Worm (Caenorhabditis elegans) whole organism, mixed stage, embryonic: Measurements from ENCODE around the gene F54B3.1.

Experiments
- M03D4.4 ChIP-seq: sonication (generic microtip); optimal IDR thresholded peaks from 2 replicates; lab custom pipeline; 2017; ENCODE audit warnings: mild to moderate bottlenecking, missing genetic modification characterization, missing compliant biosample characterization
- bed-3 ChIP-seq: fragments of 200-800 bp; sonication (Bioruptor generic); optimal IDR thresholded peaks from 3 replicates; lab custom pipeline; 2018; ENCODE audit warnings: mild to moderate bottlenecking, missing genetic modification characterization, moderate library complexity, missing compliant biosample characterization
- blmp-1 ChIP-seq: fragments of 150-350 bp; optimal IDR thresholded peaks from 2 replicates; lab custom pipeline; 2014; ENCODE audit warnings: missing biosample characterization, missing genetic modification characterization
- ceh-39 ChIP-seq: fragments of 150-350 bp; optimal IDR thresholded peaks from 2 replicates; lab custom pipeline; 2014; ENCODE audit warnings: missing biosample characterization, missing genetic modification characterization
- ceh-43 ChIP-seq: fragments of 200-800 bp; sonication (Bioruptor generic); optimal IDR thresholded peaks from 2 replicates; lab custom pipeline; 2018; ENCODE audit warnings: mild to moderate bottlenecking, missing genetic modification characterization, moderate library complexity, missing compliant biosample characterization
- ceh-83 ChIP-seq: fragments of 200-800 bp; sonication (Bioruptor generic); optimal IDR thresholded peaks from 2 replicates; lab custom pipeline; 2018; ENCODE audit warnings: mild to moderate bottlenecking, missing genetic modification characterization, missing compliant biosample characterization
- drap-1 ChIP-seq: fragments of 200-800 bp; sonication (Bioruptor generic); optimal IDR thresholded peaks from 3 replicates; lab custom pipeline; 2018; ENCODE audit warnings: mild to moderate bottlenecking, missing genetic modification characterization, missing compliant biosample characterization
- elt-1 ChIP-seq: sonication (generic microtip); optimal IDR thresholded peaks from 2 replicates; lab custom pipeline; 2017; ENCODE audit warnings: missing genetic modification characterization, mild to moderate bottlenecking, missing compliant biosample characterization, antibody characterized with exemption, moderate library complexity, borderline replicate concordance; ENCODE audit not compliant: insufficient read depth
- elt-3 ChIP-seq: fragments of 150-350 bp; optimal IDR thresholded peaks from 2 replicates; lab custom pipeline; 2014; ENCODE audit warnings: missing biosample characterization, missing genetic modification characterization
- flh-1 ChIP-seq: fragments of 200-800 bp; sonication (Bioruptor generic); optimal IDR thresholded peaks from 2 replicates; lab custom pipeline; 2018; ENCODE audit warnings: mild to moderate bottlenecking, missing genetic modification characterization, moderate library complexity, missing compliant biosample characterization
- ham-2 ChIP-seq: fragments of 200-800 bp; sonication (Bioruptor generic); optimal IDR thresholded peaks from 2 replicates; lab custom pipeline; 2018; ENCODE audit warnings: mild to moderate bottlenecking, missing genetic modification characterization, missing compliant biosample characterization
- hlh-1 ChIP-seq: fragments of 150-350 bp; optimal IDR thresholded peaks from 2 replicates; lab custom pipeline; 2014; ENCODE audit warnings: missing biosample characterization, missing genetic modification reagents, missing genetic modification characterization
- lin-13 ChIP-seq: fragments of 150-350 bp; optimal IDR thresholded peaks from 2 replicates; lab custom pipeline; 2014; ENCODE audit warnings: missing biosample characterization, missing genetic modification characterization
- lin-32 ChIP-seq: fragments of 200-800 bp; sonication (Bioruptor generic); optimal IDR thresholded peaks from 2 replicates; lab custom pipeline; 2018; ENCODE audit warnings: mild to moderate bottlenecking, missing genetic modification characterization, missing compliant biosample characterization
- lsy-2 ChIP-seq: fragments of 150-350 bp; optimal IDR thresholded peaks from 2 replicates; lab custom pipeline; 2014; ENCODE audit warnings: missing biosample characterization, missing genetic modification characterization
- mab-5 ChIP-seq: fragments of 150-350 bp; optimal IDR thresholded peaks from 2 replicates; lab custom pipeline; 2014; ENCODE audit warnings: missing biosample characterization, missing genetic modification characterization
- mep-1 ChIP-seq: fragments of 150-350 bp; optimal IDR thresholded peaks from 2 replicates; lab custom pipeline; 2017; ENCODE audit warnings: missing biosample characterization, missing genetic modification reagents, missing genetic modification characterization, inconsistent platforms
- nhr-2 ChIP-seq: fragments of 150-350 bp; optimal IDR thresholded peaks from 2 replicates; lab custom pipeline; 2014; ENCODE audit warnings: missing biosample characterization, missing genetic modification characterization
- nhr-237 ChIP-seq: fragments of 150-350 bp; optimal IDR thresholded peaks from 2 replicates; lab custom pipeline; 2014; ENCODE audit warnings: missing biosample characterization, missing genetic modification characterization
- nhr-28 ChIP-seq: fragments of 150-350 bp; optimal IDR thresholded peaks from 2 replicates; lab custom pipeline; 2014; ENCODE audit warnings: missing biosample characterization, missing genetic modification characterization
- nhr-76 ChIP-seq: sonication (generic microtip); optimal IDR thresholded peaks from 2 replicates; lab custom pipeline; 2017; ENCODE audit warnings: missing biosample characterization, missing genetic modification characterization
- snpc-4 ChIP-seq: fragments of 150-350 bp; optimal IDR thresholded peaks from 2 replicates; lab custom pipeline; 2014; ENCODE audit warnings: missing biosample characterization, missing genetic modification characterization
- tbx-8 ChIP-seq: fragments of 200-800 bp; sonication (Bioruptor generic); optimal IDR thresholded peaks from 2 replicates; lab custom pipeline; 2018; ENCODE audit warnings: mild to moderate bottlenecking, missing genetic modification characterization, moderate library complexity, missing compliant biosample characterization
- unc-120 ChIP-seq: sonication (generic microtip); optimal IDR thresholded peaks from 2 replicates; lab custom pipeline; 2017; ENCODE audit warnings: missing genetic modification characterization, missing compliant biosample characterization; ENCODE audit not compliant: poor library complexity, severe bottlenecking
- unc-62 ChIP-seq: fragments of 150-350 bp; optimal IDR thresholded peaks from 2 replicates; lab custom pipeline; 2014; ENCODE audit warnings: missing biosample characterization, missing genetic modification reagents, missing genetic modification characterization
- zip-8 ChIP-seq: fragments of 150-350 bp; optimal IDR thresholded peaks from 2 replicates; lab custom pipeline; 2014; ENCODE audit warnings: missing biosample characterization, missing genetic modification characterization
- ztf-11 ChIP-seq: fragments of 150-350 bp; optimal IDR thresholded peaks from 2 replicates; lab custom pipeline; 2014; ENCODE audit warnings: missing biosample characterization, missing genetic modification characterization

The F54B3.1 gene

DNA sequence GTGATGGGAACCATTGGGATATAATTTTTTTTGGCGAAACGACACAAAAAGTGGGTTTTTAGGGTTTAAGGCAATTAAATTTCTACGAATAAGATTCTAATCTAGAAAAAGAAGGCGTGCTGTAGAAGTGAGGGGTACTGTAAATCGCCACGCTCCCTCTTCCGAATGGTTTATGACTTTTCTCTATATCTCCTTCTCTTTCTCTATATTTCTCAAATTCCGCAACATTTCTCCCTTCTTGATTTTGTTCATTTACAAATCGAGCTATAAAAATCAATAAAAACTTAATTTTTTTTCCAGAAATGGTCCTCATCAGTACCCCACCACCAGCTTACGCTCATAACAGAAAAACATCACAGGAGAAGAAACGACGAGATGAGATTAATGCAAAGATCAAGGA, 32.9 kb upstream of the F54B3.1 start, which contains the start of gene ref-1:
TSS of gene ref-1 (plus strand) at position 301 of the 400 bp plus-strand sequence.
- TF ChIP-seq lin-13, result no peak
- no peak for TF ChIP-seq nhr-2
- TF ChIP-seq blmp-1 (tag; lab: Kevin White, UChicago), result no peak
- TF ChIP-seq zip-8 (tag; lab: Kevin White, UChicago), result no peak
- TF ChIP-seq ceh-39 (tag; lab: Kevin White, UChicago), result no peak
- no peak for TF ChIP-seq unc-62 (GFP tag; lab: Kevin White, UChicago)
- TF ChIP-seq ceh-83 (GFP tag; lab: Kevin White, UChicago), result no peak
- TF ChIP-seq lin-32 (GFP tag; lab: Kevin White, UChicago), result no peak
- TF ChIP-seq elt-1 (tag; lab: Kevin White, UChicago), result no peak
- TF ChIP-seq ztf-11, result no peak
- TF ChIP-seq snpc-4 (tag; lab: Kevin White, UChicago), result no peak
- no peak for TF ChIP-seq M03D4.4 (tag; lab: Kevin White, UChicago)
- no peak for TF ChIP-seq mab-5
- TF ChIP-seq nhr-237 (tag; lab: Kevin White, UChicago), result no peak
- TF ChIP-seq drap-1, result no peak
- TF ChIP-seq, all 35 proteins: peak for 0

DNA sequence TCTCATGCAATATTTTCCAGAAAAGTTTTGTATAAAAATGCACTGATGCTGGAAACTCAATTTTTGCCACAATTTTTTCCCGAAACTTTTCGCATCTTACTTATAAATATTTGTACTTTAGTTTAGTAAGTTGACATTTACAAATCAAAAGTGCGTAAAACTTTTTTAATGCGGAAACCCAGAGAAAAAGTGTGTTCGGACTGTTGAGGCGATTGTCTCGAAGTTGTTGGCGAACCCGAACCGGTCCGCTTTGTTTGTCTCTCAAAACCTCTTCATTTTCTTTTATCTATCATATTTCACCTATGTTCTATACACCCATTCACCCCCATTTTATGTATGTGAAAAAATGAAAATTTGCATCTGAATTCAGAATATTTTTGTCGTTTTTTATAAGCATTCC, 30.4 kb upstream of the F54B3.1 start:
- TF ChIP-seq zip-8 (tag; lab: Kevin White, UChicago) (no peak), unc-62 (GFP tag; lab: Kevin White, UChicago) (no peak), ceh-43 (GFP tag; lab: Kevin White, UChicago) (no peak), elt-1 (tag; lab: Kevin White, UChicago) (no peak), bed-3 (GFP tag; lab: Kevin White, UChicago) (no peak), lsy-2 (tag; lab: Kevin White, UChicago) (no peak), mep-1 (tag; lab: Kevin White, UChicago) (no peak), flh-1 (no peak)

DNA sequence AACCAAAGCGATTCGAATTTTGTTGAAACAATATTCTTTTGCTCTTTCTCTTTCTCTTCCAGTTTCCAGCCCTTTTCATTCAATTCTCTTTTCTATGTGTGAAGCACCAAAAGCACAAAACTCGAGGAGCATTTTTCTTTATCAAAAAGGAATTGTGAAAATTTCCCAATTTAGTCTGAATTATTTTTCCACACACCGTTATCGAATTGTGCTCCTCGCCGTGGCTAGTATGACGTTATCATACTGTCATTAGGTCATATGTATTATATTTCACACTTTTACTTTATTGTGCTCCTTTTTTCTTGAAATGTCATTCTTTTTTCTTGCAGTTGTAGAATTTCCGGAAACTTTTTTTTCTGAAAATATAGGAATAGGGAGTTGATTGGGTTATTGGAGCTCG, 29.4 kb upstream of the F54B3.1 start:
- TF ChIP-seq unc-62 (GFP tag; lab: Kevin White, UChicago), result no peak
- no peak for TF ChIP-seq flh-1

DNA sequence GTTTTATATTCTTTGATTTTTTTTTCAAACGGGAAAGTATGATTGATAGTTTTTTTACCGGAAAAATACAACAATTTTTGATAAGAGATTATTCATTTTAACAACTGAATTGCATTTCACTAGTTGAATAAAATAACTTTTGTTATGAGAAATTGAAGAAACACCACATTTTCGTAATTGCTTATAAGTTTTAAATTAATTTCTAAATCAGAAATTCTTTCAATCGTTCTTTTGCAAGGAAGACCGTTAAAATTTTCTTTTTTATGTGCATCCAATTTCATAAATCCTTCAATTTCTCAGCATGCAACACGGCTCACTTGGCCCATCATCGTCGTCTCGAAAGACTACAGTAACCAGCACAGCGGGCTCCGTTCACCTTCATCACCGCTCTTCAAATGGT, 28.5 kb upstream of the F54B3.1 start, which contains the start of gene plc-3:
TSS of gene plc-3 (plus strand) at position 301 of the 400 bp plus-strand sequence.
- no peak for TF ChIP-seq lin-13
- TF ChIP-seq unc-120 (tag; lab: Kevin White, UChicago), result no peak
- no peak for TF ChIP-seq drap-1

DNA sequence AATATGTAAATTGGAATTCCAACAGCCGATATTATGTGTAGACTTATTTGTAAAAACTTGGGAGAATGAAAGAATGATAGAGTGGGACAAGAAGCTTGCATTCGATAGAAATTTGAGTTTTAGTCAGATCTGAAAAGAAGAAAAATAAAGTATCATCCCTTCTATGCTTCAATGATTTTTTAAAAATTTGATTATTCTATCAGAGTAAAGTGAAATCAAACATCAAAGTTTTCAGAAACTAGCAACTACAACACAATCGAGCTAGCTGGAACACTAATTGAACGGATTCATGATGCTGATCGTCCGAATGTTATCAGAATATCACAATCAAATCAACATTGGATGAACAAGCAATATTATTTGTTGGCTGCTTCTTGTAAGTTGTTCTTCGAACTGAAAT, 24.0 kb upstream of the F54B3.1 start, which contains the start of gene srh-135:
TSS of gene srh-135 (minus strand) at position 101 of the 400 bp plus-strand sequence.
- no peak for TF ChIP-seq mab-5
- TF ChIP-seq ceh-43 (GFP tag; lab: Kevin White, UChicago), result no peak

DNA sequence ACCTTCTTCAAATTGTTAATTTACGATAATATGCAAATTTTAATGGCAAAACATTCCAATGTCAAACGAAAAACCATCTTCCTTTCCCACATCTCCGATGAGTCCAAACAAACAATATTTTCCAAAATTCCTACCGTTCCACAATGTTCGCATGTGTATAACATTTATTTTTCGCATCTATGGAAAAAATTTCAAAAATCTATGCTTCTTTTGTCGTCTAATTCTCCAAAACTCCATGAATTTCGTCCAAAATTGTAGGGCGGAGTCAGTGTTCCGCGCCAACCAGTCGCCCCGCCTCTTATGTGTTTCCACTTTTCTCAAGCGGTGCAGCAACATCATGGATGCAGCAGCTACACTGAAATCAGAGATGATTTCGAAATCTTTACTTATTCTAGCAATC, 20.1 kb upstream of the F54B3.1 start, which contains the start of gene T01E8.8:
TSS of gene T01E8.8 (plus strand) at position 301 of the 400 bp plus-strand sequence.
- TF ChIP-seq flh-1, result no peak
- no peak for TF ChIP-seq tbx-8 (GFP tag; lab: Kevin White, UChicago)
- no peak for TF ChIP-seq nhr-237 (tag; lab: Kevin White, UChicago)
- no peak for TF ChIP-seq blmp-1 (tag; lab: Kevin White, UChicago)
- TF ChIP-seq hlh-1 (tag; lab: Kevin White, UChicago), result no peak
- no peak for TF ChIP-seq nhr-28 (tag; lab: Kevin White, UChicago)

DNA sequence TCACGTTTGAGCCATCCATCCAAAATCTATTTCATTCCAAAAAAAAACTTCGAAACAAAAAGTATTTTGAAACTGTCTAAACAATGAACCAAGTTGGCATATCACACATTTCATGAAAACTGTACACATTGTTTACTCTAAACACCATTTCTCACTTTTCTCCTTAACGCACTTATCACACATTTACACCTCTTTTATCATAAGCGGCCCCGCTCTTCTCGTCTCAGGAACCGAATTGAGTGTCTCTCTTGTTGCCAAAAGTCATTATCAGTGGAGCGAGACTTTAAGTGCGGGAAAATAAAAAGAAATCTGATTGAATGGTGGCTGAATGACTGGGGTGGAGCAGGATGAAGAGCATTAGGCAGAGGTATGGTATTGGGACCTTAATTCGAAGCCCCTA, 19.2 kb upstream of the F54B3.1 start:
- TF ChIP-seq mep-1 (tag; lab: Kevin White, UChicago) (no peak), nhr-76 (tag; lab: Kevin White, UChicago) (no peak), nhr-2 (no peak), M03D4.4 (tag; lab: Kevin White, UChicago) (no peak), zip-8 (tag; lab: Kevin White, UChicago) (no peak), ham-2 (GFP tag; lab: Kevin White, UChicago) (no peak), tbx-8 (GFP tag; lab: Kevin White, UChicago) (no peak), drap-1 (no peak), nhr-28 (tag; lab: Kevin White, UChicago) (no peak), ztf-11 (no peak), elt-3 (tag; lab: Kevin White, UChicago) (no peak), snpc-4 (tag; lab: Kevin White, UChicago) (no peak), unc-120 (tag; lab: Kevin White, UChicago) (no peak)
